Worm (Caenorhabditis elegans): ENCODE results near the gene cri-2.

Gene cri-2

DNA sequence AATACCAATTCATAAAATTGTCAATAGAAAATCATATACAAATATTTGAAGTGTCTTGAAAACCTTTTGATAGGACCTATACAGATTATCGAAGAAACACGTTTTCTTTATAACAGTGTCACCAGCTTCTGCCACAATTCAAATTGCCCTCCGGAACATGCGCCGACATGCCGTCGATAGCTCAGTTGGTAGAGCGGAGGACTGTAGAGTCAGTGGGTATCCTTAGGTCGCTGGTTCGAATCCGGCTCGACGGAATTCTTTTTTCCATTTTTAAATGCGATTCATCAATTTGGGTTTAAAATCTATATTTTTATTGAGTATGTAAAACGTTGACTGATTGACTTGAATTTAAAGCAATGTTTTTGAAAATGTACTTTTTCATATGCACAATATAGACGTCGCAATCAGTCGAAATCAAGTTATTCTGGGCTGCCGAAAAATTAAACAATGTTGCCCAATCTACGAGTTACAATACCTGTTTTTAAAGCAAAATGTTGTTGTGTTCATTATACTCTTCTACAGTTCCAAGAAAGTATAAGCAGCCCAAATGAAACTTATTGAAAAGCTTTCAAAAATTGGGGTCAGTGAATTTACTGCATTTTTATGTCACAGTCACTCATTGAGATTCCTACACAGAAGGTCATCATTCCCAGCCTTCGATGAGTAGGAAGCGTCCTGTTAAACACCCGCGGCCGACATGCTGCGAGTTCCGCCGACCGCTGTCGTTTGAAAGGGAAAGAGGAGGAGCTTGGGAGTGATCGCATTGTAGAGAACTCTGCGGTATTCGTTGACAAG is 45.9 kb downstream of the cri-2 start (continued):
- TF ChIP-seq ceh-27 (GFP tag; optimal IDR thresholded peaks at IDR 0.05): peak; percentile 42
- TF ChIP-seq C17E4.6 (GFP tag; IDR thresholded peaks at IDR 0.05): peak; percentile 70
- TF ChIP-seq zfh-2 (GFP tag; conservative IDR thresholded peaks at IDR 0.05): no peak
- TF ChIP-seq dpff-1 (tag; optimal IDR thresholded peaks at IDR 0.05): no peak
- no peak for TF ChIP-seq athp-1 (tag; optimal IDR thresholded peaks at IDR 0.05)
- TF ChIP-seq nfya-2 (GFP tag; IDR thresholded peaks at IDR 0.05): 0 out of 2 replicates have a peak, but pooled peaks have one; percentile 31
- peak; percentile 64; the same call in 1 of the 2 replicates for TF ChIP-seq nfyb-1 (GFP tag; IDR thresholded peaks at IDR 0.05)
- no peak for TF ChIP-seq egrh-3 (GFP tag; IDR thresholded peaks at IDR 0.05)
- TF ChIP-seq sea-2 (GFP tag; IDR thresholded peaks at IDR 0.05): no peak
- no peak for TF ChIP-seq cebp-1 (GFP tag; IDR thresholded peaks at IDR 0.05)
- TF ChIP-seq cebp-1 (tag; optimal IDR thresholded peaks at IDR 0.05): peak; percentile 25
- TF ChIP-seq D2030.7 (GFP tag; IDR thresholded peaks at IDR 0.05): peak; percentile 96
- no peak for TF ChIP-seq F55B11.4 (tag; optimal IDR thresholded peaks at IDR 0.05; ENCODE audit: borderline replicate concordance, insufficient read depth)
- TF ChIP-seq T07F8.4 (tag; optimal IDR thresholded peaks at IDR 0.05): no peak
- TF ChIP-seq ceh-100 (GFP tag; IDR thresholded peaks at IDR 0.05): peak; percentile 60; the same call in 1 of the 2 replicates
- peak; percentile 98 for TF ChIP-seq pbrm-1 (GFP tag; IDR thresholded peaks at IDR 0.05)
- TF ChIP-seq let-526 (GFP tag; IDR thresholded peaks at IDR 0.05): no peak
- no peak for TF ChIP-seq F52B5.7 (tag; optimal IDR thresholded peaks at IDR 0.05)
- TF ChIP-seq repo-1 (tag; optimal IDR thresholded peaks at IDR 0.05): peak; percentile 79
- TF ChIP-seq ztf-26 (tag; optimal IDR thresholded peaks at IDR 0.05): peak; percentile 16
- TF ChIP-seq akir-1 (GFP tag; optimal IDR thresholded peaks at IDR 0.05): no peak
- no peak for TF ChIP-seq F37B4.10 (GFP tag; IDR thresholded peaks at IDR 0.05)
- TF ChIP-seq Y95B8A.8 (GFP tag; IDR thresholded peaks at IDR 0.05): peak; percentile 75; the same call in 1 of the 2 replicates
- no peak for TF ChIP-seq ztf-6 (GFP tag; IDR thresholded peaks at IDR 0.05)
- no peak for TF ChIP-seq hlh-26 (GFP tag; conservative IDR thresholded peaks at IDR 0.05)
- TF ChIP-seq F10E7.11 (tag; optimal IDR thresholded peaks at IDR 0.05): no peak
- TF ChIP-seq F39B2.1 (GFP tag; IDR thresholded peaks at IDR 0.05): no peak
- TF ChIP-seq ets-4 (GFP tag; optimal IDR thresholded peaks at IDR 0.05): no peak
- no peak for TF ChIP-seq ztf-28 (GFP tag; IDR thresholded peaks at IDR 0.05)
- TF ChIP-seq B0336.3 (GFP tag; IDR thresholded peaks at IDR 0.05): peak; percentile 84
- TF ChIP-seq ceh-91 (GFP tag; IDR thresholded peaks at IDR 0.05): 0 out of 2 replicates have a peak, but pooled peaks have one; percentile 24
- TF ChIP-seq nhr-80 (tag; optimal IDR thresholded peaks at IDR 0.05): peak; percentile 16
- TF ChIP-seq dpl-1 (GFP tag; optimal IDR thresholded peaks at IDR 0.05): no peak
- peak; percentile 99 for TF ChIP-seq snpc-4 (GFP tag; optimal IDR thresholded peaks at IDR 0.05)
- TF ChIP-seq snpc-4 (tag; optimal IDR thresholded peaks at IDR 0.05): peak; percentile 97 to 100 (median 99)
- no peak for TF ChIP-seq lsy-27 (tag; optimal IDR thresholded peaks at IDR 0.05; ENCODE audit: borderline replicate concordance, insufficient read depth)
- TF ChIP-seq hlh-12 (tag; optimal IDR thresholded peaks at IDR 0.05): no peak
- TF ChIP-seq Y79H2A.3 (GFP tag; conservative IDR thresholded peaks at IDR 0.05): no peak
- TF ChIP-seq mxl-1 (tag; optimal IDR thresholded peaks at IDR 0.05): peak; percentile 42
- no peak for TF ChIP-seq F57C9.4 (tag; optimal IDR thresholded peaks at IDR 0.05)
- TF ChIP-seq sptf-2 (GFP tag; optimal IDR thresholded peaks at IDR 0.05): no peak
- TF ChIP-seq somi-1 (GFP tag; optimal IDR thresholded peaks at IDR 0.05): peak; percentile 11
- TF ChIP-seq rpc-1 (optimal IDR thresholded peaks at IDR 0.05): peak; percentile 60
- TF ChIP-seq rpc-1 (tag; optimal IDR thresholded peaks at IDR 0.05): peak; percentile 80
- no peak for TF ChIP-seq K11D2.4 (GFP tag; IDR thresholded peaks at IDR 0.05)
- no peak for TF ChIP-seq ztf-25 (GFP tag; IDR thresholded peaks at IDR 0.05)
- TF ChIP-seq efl-1 (GFP tag; optimal IDR thresholded peaks at IDR 0.05): peak; percentile 17
- peak; percentile 88 for TF ChIP-seq tbp1 (GFP tag; optimal IDR thresholded peaks at IDR 0.05)
- peak; percentile 46 for TF ChIP-seq B0035.1 (tag; optimal IDR thresholded peaks at IDR 0.05)

Measured in whole organism, young adult.